Fruit fly (Drosophila melanogaster): ENCODE measurements around the gene CG13083.
A peak's percentile ranks its signal among the peaks of the same experiment; 100 is the strongest.

The CG13083 gene

dm6 chr2L:19480406-19481334 is 6.6 kb upstream of the CG13083 start (continued):
- TF ChIP-seq CG18764 (GFP tag; optimal IDR thresholded peaks at IDR 0.05) (no peak), run (tag; optimal IDR thresholded peaks at IDR 0.05) (peak; percentile 30), CG14710 (tag; optimal IDR thresholded peaks at IDR 0.05) (peak; percentile 3)

DNA sequence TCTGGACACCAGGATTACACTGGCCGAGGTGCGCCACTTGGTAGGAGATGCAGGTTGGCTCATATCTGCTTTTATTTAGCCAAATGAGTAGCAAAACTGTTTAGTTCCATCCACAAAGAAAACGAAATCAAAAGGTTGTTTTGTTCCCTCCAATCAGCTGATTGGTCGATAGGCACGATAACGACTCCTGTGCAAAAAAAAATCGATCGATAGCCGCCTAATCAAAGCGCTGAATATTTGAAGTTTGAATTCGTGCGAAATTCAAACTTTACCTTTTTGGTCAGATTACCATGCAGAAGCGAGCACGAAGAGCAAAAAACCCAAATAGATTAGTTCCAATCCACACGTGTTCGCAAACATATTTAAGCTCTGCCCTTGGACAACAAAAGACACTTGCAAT is 2.8 kb upstream of the CG13083 start, which contains the start of the genes CG10195 and CG13084:
CG10195 (minus strand) TSS at position 167 of the 400 bp plus-strand sequence.
CG13084 (plus strand) TSS at position 392 of the 400 bp plus-strand sequence.
- TF ChIP-seq bbx (GFP tag; IDR thresholded peaks at IDR 0.05; ENCODE audit: partially characterized antibody) (peak; percentile 62; the same call in 1 of the 2 replicates), Adf1 (GFP tag; IDR thresholded peaks at IDR 0.05) (no peak), Camta (GFP tag; optimal IDR thresholded peaks at IDR 0.05) (no peak), crp (GFP tag; optimal IDR thresholded peaks at IDR 0.05) (peak in 1 of 2 experiments; percentile 81), Scr (GFP tag; IDR thresholded peaks at IDR 0.05; ENCODE audit: partially characterized antibody) (0 out of 2 replicates have a peak, but pooled peaks have one; percentile 24), ato (GFP tag; IDR thresholded peaks at IDR 0.05; ENCODE audit: partially characterized antibody) (0 out of 2 replicates have a peak, but pooled peaks have one; percentile 34), CG13287 (GFP tag; IDR thresholded peaks at IDR 0.05; ENCODE audit: partially characterized antibody) (peak; percentile 64), exex (tag; optimal IDR thresholded peaks at IDR 0.05) (no peak), Sry-β (GFP tag; optimal IDR thresholded peaks at IDR 0.05) (no peak), E2f2 (GFP tag; IDR thresholded peaks at IDR 0.05) (peak; percentile 91), CG15269 (tag; optimal IDR thresholded peaks at IDR 0.05) (no peak), Hmx (GFP tag; optimal IDR thresholded peaks at IDR 0.05) (no peak), nerfin-2 (GFP tag; IDR thresholded peaks at IDR 0.05; ENCODE audit: partially characterized antibody) (0 out of 2 replicates have a peak, but pooled peaks have one; percentile 35), MBD-R2 (GFP tag; IDR thresholded peaks at IDR 0.05) (peak; percentile 18; the same call in 1 of the 2 replicates), hth (optimal IDR thresholded peaks at IDR 0.05) (no peak), Dref (GFP tag; IDR thresholded peaks at IDR 0.05) (peak; percentile 70), Bgb (GFP tag; IDR thresholded peaks at IDR 0.05; ENCODE audit: partially characterized antibody) (peak; percentile 27; the same call in 1 of the 2 replicates), pzg (GFP tag; optimal IDR thresholded peaks at IDR 0.05) (peak; percentile 15), HmgZ (tag; optimal IDR thresholded peaks at IDR 0.05) (no peak), Doc3 (GFP tag; IDR thresholded peaks at IDR 0.05; ENCODE audit: partially characterized antibody) (peak; percentile 44; the same call in 2 of the 3 replicates), CG34224 (GFP tag; IDR thresholded peaks at IDR 0.05; ENCODE audit: partially characterized antibody) (peak; percentile 64), wor (GFP tag; IDR thresholded peaks at IDR 0.05) (no peak), Opbp (GFP tag; IDR thresholded peaks at IDR 0.05; ENCODE audit: partially characterized antibody) (peak; percentile 32; the same call in 1 of the 3 replicates), Fer2 (tag; optimal IDR thresholded peaks at IDR 0.05) (no peak), vnd (GFP tag; IDR thresholded peaks at IDR 0.05; ENCODE audit: partially characterized antibody) (0 out of 3 replicates have a peak, but pooled peaks have one; percentile 20), Dll (GFP tag; IDR thresholded peaks at IDR 0.05; ENCODE audit: partially characterized antibody) (peak; percentile 63; the same call in 3 of the 4 replicates), Dp (GFP tag; optimal IDR thresholded peaks at IDR 0.05) (peak; percentile 80), zen2 (GFP tag; IDR thresholded peaks at IDR 0.05; ENCODE audit: partially characterized antibody) (peak; percentile 42; the same call in 1 of the 3 replicates), lmd (GFP tag; IDR thresholded peaks at IDR 0.05) (no peak), CHES-1-like (GFP tag; optimal IDR thresholded peaks at IDR 0.05) (no peak), HLH4C (GFP tag; IDR thresholded peaks at IDR 0.05; ENCODE audit: partially characterized antibody) (peak; percentile 15; the same call in 1 of the 3 replicates), hbn (GFP tag; IDR thresholded peaks at IDR 0.05; ENCODE audit: partially characterized antibody) (peak; percentile 31; the same call in 1 of the 2 replicates), BEAF-32 (GFP tag; optimal IDR thresholded peaks at IDR 0.05) (peak; percentile 14), Sry-δ (GFP tag; optimal IDR thresholded peaks at IDR 0.05) (peak; percentile 10), tna (GFP tag; IDR thresholded peaks at IDR 0.05; ENCODE audit: partially characterized antibody) (0 out of 2 replicates have a peak, but pooled peaks have one; percentile 54), Gsc (GFP tag; IDR thresholded peaks at IDR 0.05) (no peak), CG14860 (GFP tag; IDR thresholded peaks at IDR 0.05; ENCODE audit: partially characterized antibody) (peak; percentile 52; the same call in 2 of the 3 replicates), CG2116 (GFP tag; optimal IDR thresholded peaks at IDR 0.05) (peak; percentile 53), amos (GFP tag; IDR thresholded peaks at IDR 0.05; ENCODE audit: partially characterized antibody) (peak; percentile 28; the same call in 1 of the 2 replicates), CG3163 (GFP tag; optimal IDR thresholded peaks at IDR 0.05) (no peak)

All from whole organism, embryonic.